Worm (Caenorhabditis elegans): ENCODE results near the gene cmtr-1.

DNA sequence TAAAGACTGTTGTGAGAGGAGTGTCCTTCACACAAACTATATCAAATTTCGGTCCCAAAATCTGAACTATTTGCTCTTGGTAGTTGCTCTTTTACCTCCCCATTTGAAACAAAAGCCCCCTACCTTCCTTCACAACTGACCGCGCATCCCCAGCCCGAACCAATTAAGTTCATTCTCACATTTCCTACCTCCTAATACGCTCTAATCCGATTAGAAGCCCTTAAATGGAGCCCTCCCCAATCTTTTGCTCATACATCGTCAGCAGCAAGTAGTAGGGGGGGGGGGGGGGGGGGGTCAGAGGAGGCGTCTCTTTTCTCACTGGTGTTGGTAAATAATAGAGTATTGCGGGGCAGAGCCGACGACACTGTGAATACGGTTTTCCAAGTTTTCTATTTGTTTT, 54.6 kb downstream of the cmtr-1 start:
- TF ChIP-seq ceh-9 (tag; optimal IDR thresholded peaks at IDR 0.05), result no peak
- TF ChIP-seq ztf-4 (tag; optimal IDR thresholded peaks at IDR 0.05), result no peak
- no peak for TF ChIP-seq mdl-1 (tag; optimal IDR thresholded peaks at IDR 0.05)
- no peak for TF ChIP-seq pha-4 (tag; optimal IDR thresholded peaks at IDR 0.05)
- no peak for TF ChIP-seq ceh-28 (tag; optimal IDR thresholded peaks at IDR 0.05)
- TF ChIP-seq aly-2 (tag; optimal IDR thresholded peaks at IDR 0.05), result no peak
- no peak for TF ChIP-seq unc-62 (GFP tag; optimal IDR thresholded peaks at IDR 0.05)
- TF ChIP-seq nhr-25 (tag; optimal IDR thresholded peaks at IDR 0.05), result no peak
- no peak for TF ChIP-seq sea-2 (GFP tag; optimal IDR thresholded peaks at IDR 0.05)
- no peak for TF ChIP-seq nhr-67 (tag; optimal IDR thresholded peaks at IDR 0.05)

All from whole organism, L3 larva.